Fruit fly (Drosophila melanogaster): ENCODE measurements around the gene be.

DNA sequence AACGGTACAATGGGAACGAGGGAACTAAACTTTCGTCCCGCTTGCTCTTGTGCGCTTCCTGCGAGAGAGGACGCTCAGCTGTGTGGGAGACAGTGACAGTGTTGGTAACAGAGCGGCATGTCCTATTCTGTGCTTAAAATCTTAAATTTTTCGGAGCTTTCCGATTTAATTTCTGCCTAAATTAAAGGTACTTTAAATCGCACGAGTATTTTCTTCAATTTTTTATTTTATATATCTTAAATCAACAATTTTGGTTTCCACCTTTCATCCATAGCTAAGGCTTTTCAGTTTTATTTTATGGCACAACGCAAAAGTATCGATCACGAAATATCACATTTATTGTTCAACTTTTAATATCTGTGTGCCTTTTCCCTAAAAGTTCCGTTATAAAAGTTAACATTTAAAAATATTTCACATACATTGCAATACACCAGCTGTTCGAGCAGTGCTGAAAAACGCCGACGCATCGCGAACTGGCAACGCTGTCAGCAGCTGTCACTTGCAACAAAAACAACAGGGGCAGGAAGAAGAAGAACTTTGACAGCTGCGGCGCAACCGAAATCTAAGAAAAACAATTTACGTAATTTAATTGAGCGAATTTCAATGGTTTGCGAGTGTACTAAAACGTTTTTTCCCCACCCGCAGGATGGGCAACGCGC, 39.3 kb downstream of the be start, which contains the start of the genes hiw and ND-B18:
- TF ChIP-seq Mio (GFP tag; optimal IDR thresholded peaks at IDR 0.05) (no peak), Dfd (GFP tag; optimal IDR thresholded peaks at IDR 0.05) (no peak), usp (GFP tag; optimal IDR thresholded peaks at IDR 0.05) (no peak), Abd-B (GFP tag; optimal IDR thresholded peaks at IDR 0.05) (no peak), pan (optimal IDR thresholded peaks at IDR 0.05) (no peak), Sp1 (GFP tag; optimal IDR thresholded peaks at IDR 0.05) (peak; percentile 16), ey (GFP tag; optimal IDR thresholded peaks at IDR 0.05) (peak; percentile 14), Vsx2 (GFP tag; optimal IDR thresholded peaks at IDR 0.05; ENCODE audit: partially characterized antibody) (no peak), woc (GFP tag; optimal IDR thresholded peaks at IDR 0.05) (no peak), foxo (GFP tag; optimal IDR thresholded peaks at IDR 0.05) (peak in 1 of 2 experiments; percentile 51), dl (GFP tag; optimal IDR thresholded peaks at IDR 0.05; ENCODE audit: insufficient read depth in 1 of 2, partially characterized antibody in 2 of 2) (no peak)
